Worm (Caenorhabditis elegans): Measurements from ENCODE around the gene H04D03.7.

DNA sequence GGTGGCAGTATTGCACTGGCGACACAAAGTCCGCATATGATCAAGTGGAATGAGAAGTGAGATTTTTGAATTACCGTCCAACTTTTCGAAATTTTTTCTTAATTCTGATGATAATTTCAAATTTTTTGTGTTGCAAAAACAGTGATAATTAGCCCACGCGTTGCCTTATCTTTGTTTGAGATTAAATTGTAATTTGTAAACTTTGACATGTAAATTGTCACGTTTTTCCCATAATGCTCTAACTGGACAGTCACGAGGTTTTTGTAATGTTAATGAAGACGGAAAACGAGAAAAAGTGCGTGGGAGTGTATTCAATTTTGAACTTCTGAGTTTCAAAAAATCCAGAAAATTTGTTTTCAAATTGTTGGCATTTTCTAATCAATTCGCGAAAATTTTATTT, 34.9 kb upstream of the H04D03.7 start:
- TF ChIP-seq ces-1 (GFP tag; optimal IDR thresholded peaks at IDR 0.05): no peak
- TF ChIP-seq ztf-11 (tag; optimal IDR thresholded peaks at IDR 0.05): no peak

Data from whole organism, mixed stage, embryonic.